Worm (Caenorhabditis elegans) whole organism, young adult: ENCODE results near the gene rsf-1.

Experiments used
- F23B12.7 ChIP-seq: sonication (generic microtip); optimal IDR thresholded peaks from 2 replicates; lab custom pipeline; 2017; ENCODE audit warnings: missing genetic modification characterization, mild to moderate bottlenecking, missing compliant biosample characterization, antibody characterized with exemption, moderate library complexity; ENCODE audit not compliant: insufficient read depth
- F33H1.4 ChIP-seq: fragments of 200-800 bp; sonication (Bioruptor generic); IDR thresholded peaks from 2 replicates; pipeline ENCODE4 v1.3.6; 2022; ENCODE audit warnings: missing genetic modification reagents, missing genetic modification characterization, missing compliant biosample characterization
- F49E8.2 ChIP-seq: sonication (generic microtip); optimal IDR thresholded peaks from 3 replicates; lab custom pipeline; 2017; ENCODE audit warnings: missing genetic modification characterization, mild to moderate bottlenecking, missing compliant biosample characterization, antibody characterized with exemption, moderate library complexity; ENCODE audit not compliant: insufficient read depth
- K11D2.4 ChIP-seq: fragments of 200-800 bp; sonication (Bioruptor generic); IDR thresholded peaks from 2 replicates; pipeline ENCODE4 v1.3.6; 2022; ENCODE audit warnings: missing genetic modification reagents, missing genetic modification characterization, missing compliant biosample characterization
- T07F8.4 ChIP-seq: sonication (generic microtip); optimal IDR thresholded peaks from 2 replicates; lab custom pipeline; 2016; ENCODE audit warnings: mild to moderate bottlenecking, missing genetic modification characterization, moderate library complexity, missing compliant biosample characterization
- ama-1 ChIP-seq, 3 experiments: fragments of 150-350 bp in 1 of 3; sonication (generic microtip) in 2 of 3; optimal IDR thresholded peaks; 2 replicates each; lab custom pipeline; 2014 to 2018; ENCODE audit warnings: missing biosample characterization in 2 of 3, missing genetic modification characterization in 2 of 3, missing genetic modification reagents in 2 of 3
- athp-1 ChIP-seq: sonication (generic microtip); optimal IDR thresholded peaks from 2 replicates; lab custom pipeline; 2017; ENCODE audit warnings: mild to moderate bottlenecking, missing genetic modification characterization, missing compliant biosample characterization
- attf-5 ChIP-seq: fragments of 200-800 bp; sonication (Bioruptor generic); optimal IDR thresholded peaks from 2 replicates; lab custom pipeline; 2018; ENCODE audit warnings: mild to moderate bottlenecking, missing genetic modification characterization, missing compliant biosample characterization
- ccch-3 ChIP-seq: fragments of 200-800 bp; sonication (Bioruptor generic); optimal IDR thresholded peaks from 2 replicates; lab custom pipeline; 2018; ENCODE audit warnings: mild to moderate bottlenecking, missing genetic modification characterization, missing compliant biosample characterization
- ceh-40 ChIP-seq: fragments of 200-800 bp; sonication (Bioruptor generic); IDR thresholded peaks from 2 replicates; pipeline ENCODE4 v1.3.6; 2022; ENCODE audit warnings: missing genetic modification characterization, missing compliant biosample characterization
- ceh-91 ChIP-seq: fragments of 200-800 bp; sonication (Bioruptor generic); IDR thresholded peaks from 2 replicates; pipeline ENCODE4 v1.3.6; 2022; ENCODE audit warnings: missing genetic modification reagents, missing genetic modification characterization, missing compliant biosample characterization
- egl-18 ChIP-seq: fragments of 200-800 bp; sonication (Bioruptor generic); IDR thresholded peaks from 2 replicates; pipeline ENCODE4 v1.3.6; 2022; ENCODE audit warnings: missing genetic modification reagents, missing genetic modification characterization, missing compliant biosample characterization
- hmg-1.2 ChIP-seq: fragments of 200-800 bp; sonication (Bioruptor generic); IDR thresholded peaks from 2 replicates; pipeline ENCODE4 v1.3.6; 2022; ENCODE audit warnings: missing genetic modification reagents, missing genetic modification characterization, missing compliant biosample characterization
- hsf-1 ChIP-seq: fragments of 200-800 bp; sonication (Bioruptor generic); IDR thresholded peaks from 2 replicates; pipeline ENCODE4 v1.3.6; 2022; ENCODE audit warnings: missing genetic modification reagents, missing genetic modification characterization, missing compliant biosample characterization
- let-607 ChIP-seq, 2 experiments: fragments of 200-800 bp in 1 of 2; sonication (Bioruptor generic) in 1 of 2; sonication (generic microtip) in 1 of 2; optimal IDR thresholded peaks; 2 replicates each; lab custom pipeline; 2016 to 2018; ENCODE audit warnings: mild to moderate bottlenecking in 2 of 2, missing compliant biosample characterization in 2 of 2, missing genetic modification characterization in 2 of 2, moderate library complexity in 2 of 2, missing genotype in 1 of 2
- lin-26 ChIP-seq: fragments of 200-800 bp; sonication (Bioruptor generic); IDR thresholded peaks from 2 replicates; pipeline ENCODE4 v1.3.6; 2022; ENCODE audit warnings: missing genetic modification reagents, missing genetic modification characterization, missing compliant biosample characterization
- lin-35 ChIP-seq, 3 experiments: fragments of 150-350 bp in 2 of 3; sonication (generic microtip) in 1 of 3; optimal IDR thresholded peaks; 2 replicates each; lab custom pipeline; 2014 to 2018; ENCODE audit warnings: missing biosample characterization in 3 of 3, missing genetic modification characterization in 3 of 3, missing genetic modification reagents in 3 of 3
- lsl-1 ChIP-seq: fragments of 200-800 bp; sonication (Bioruptor generic); optimal IDR thresholded peaks from 2 replicates; lab custom pipeline; 2018; ENCODE audit warnings: mild to moderate bottlenecking, missing genetic modification characterization, moderate library complexity, missing compliant biosample characterization
- lsy-27 ChIP-seq: sonication (generic microtip); optimal IDR thresholded peaks from 2 replicates; lab custom pipeline; 2017; ENCODE audit warnings: missing genetic modification characterization, mild to moderate bottlenecking, missing compliant biosample characterization, antibody characterized with exemption, missing genotype, borderline replicate concordance; ENCODE audit not compliant: insufficient read depth
- madf-3 ChIP-seq: fragments of 200-800 bp; sonication (Bioruptor generic); IDR thresholded peaks from 2 replicates; pipeline ENCODE4 v1.3.6; 2022; ENCODE audit warnings: missing genetic modification reagents, missing genetic modification characterization, missing compliant biosample characterization
- madf-6 ChIP-seq: fragments of 200-800 bp; sonication (Bioruptor generic); IDR thresholded peaks from 2 replicates; pipeline ENCODE4 v1.3.6; 2022; ENCODE audit warnings: missing genetic modification reagents, missing genetic modification characterization, missing compliant biosample characterization
- mel-28 ChIP-seq: sonication (generic microtip); optimal IDR thresholded peaks from 2 replicates; lab custom pipeline; 2016; ENCODE audit warnings: borderline replicate concordance, mild to moderate bottlenecking, missing genetic modification characterization, missing compliant biosample characterization
- mes-4 ChIP-seq: sonication (generic microtip); optimal IDR thresholded peaks from 2 replicates; lab custom pipeline; 2016; ENCODE audit warnings: missing genotype, missing genetic modification characterization, missing compliant biosample characterization
- nfya-1 ChIP-seq: sonication (generic microtip); optimal IDR thresholded peaks from 2 replicates; lab custom pipeline; 2017; ENCODE audit warnings: antibody characterized with exemption, missing compliant biosample characterization, missing genetic modification characterization, borderline replicate concordance; ENCODE audit not compliant: insufficient read depth
- nfya-2 ChIP-seq: fragments of 200-800 bp; sonication (Bioruptor generic); IDR thresholded peaks from 2 replicates; pipeline ENCODE4 v1.3.6; 2022; ENCODE audit warnings: missing genetic modification reagents, missing genetic modification characterization, missing compliant biosample characterization
- pha-4 ChIP-seq: fragments of 150-350 bp; sonication (generic microtip); optimal IDR thresholded peaks from 2 replicates; lab custom pipeline; 2014; ENCODE audit warnings: missing biosample characterization, missing genetic modification reagents, missing genetic modification characterization
- snpc-4 ChIP-seq, 5 experiments: fragments of 150-350 bp in 1 of 5; sonication (generic microtip) in 4 of 5; optimal IDR thresholded peaks; 2 replicates each; lab custom pipeline; 2014 to 2018; ENCODE audit warnings: missing genetic modification characterization in 5 of 5, missing biosample characterization in 3 of 5, antibody characterized with exemption in 2 of 5, mild to moderate bottlenecking in 2 of 5, missing compliant biosample characterization in 2 of 5, missing genotype in 2 of 5, moderate library complexity in 2 of 5, missing genetic modification reagents in 1 of 5
- xnd-1 ChIP-seq: sonication (generic microtip); optimal IDR thresholded peaks from 2 replicates; lab custom pipeline; 2016; ENCODE audit warnings: missing genotype, missing genetic modification reagents, missing genetic modification characterization, missing compliant biosample characterization
- ztf-25 ChIP-seq: fragments of 200-800 bp; sonication (Bioruptor generic); IDR thresholded peaks from 2 replicates; pipeline ENCODE4 v1.3.6; 2022; ENCODE audit warnings: missing genetic modification reagents, missing genetic modification characterization, missing compliant biosample characterization
- ztf-26 ChIP-seq: sonication (generic microtip); optimal IDR thresholded peaks from 2 replicates; lab custom pipeline; 2017; ENCODE audit warnings: missing genetic modification characterization, missing compliant biosample characterization

The rsf-1 gene

DNA sequence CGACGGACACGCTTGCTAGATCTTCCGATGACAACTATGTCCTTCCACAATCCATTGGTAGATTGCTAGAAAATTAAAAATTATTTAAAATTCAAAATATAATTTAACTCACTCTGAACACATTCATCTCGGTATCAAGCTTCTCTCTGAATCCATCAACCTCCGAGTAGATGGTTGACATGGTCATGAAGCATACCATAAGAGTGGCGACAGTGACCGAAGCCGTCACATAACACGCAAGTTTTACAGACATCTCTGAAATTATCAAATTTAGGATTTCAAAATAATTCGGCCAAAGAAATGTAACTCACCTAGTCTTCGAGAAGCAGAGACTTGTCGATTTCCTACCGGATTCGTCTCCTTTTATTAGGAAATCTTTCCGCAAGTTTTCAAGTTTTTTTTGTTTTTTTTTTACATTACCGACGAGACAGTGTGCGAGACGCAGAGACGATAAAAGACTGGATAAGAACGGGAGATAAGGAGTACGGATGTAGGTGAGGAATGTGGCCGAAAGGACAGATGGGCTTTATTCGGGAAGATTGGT, 31.4 kb downstream of the rsf-1 start, which contains the start of gene sqt-1:
Gene sqt-1 (minus strand): TSS at position 341 of the 544 bp plus-strand sequence.
- TF ChIP-seq hsf-1 (GFP tag; lab: Robert Waterston, UW) = no peak
- no peak for TF ChIP-seq ztf-25 (GFP tag; lab: Robert Waterston, UW)

DNA sequence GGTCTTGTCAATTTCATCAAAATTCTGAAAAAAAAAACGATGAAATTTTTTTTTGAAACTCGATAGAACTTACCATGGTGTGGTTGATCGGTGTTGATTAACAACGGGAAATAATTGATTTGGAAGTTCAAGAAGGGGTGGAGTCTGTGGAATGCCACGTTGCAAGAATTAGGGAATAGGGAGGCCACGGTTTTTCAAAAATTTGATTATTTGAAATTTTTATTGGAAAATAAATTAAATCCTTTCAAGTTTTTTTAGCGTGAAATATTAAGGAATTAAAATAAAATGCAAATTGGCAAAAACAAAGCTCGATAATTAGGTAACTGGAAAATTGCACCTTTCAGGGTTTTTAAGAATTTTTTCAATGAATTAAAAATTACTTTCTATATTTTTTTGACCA, 33.3 kb downstream of the rsf-1 start, which contains the start of gene rmd-3:
Gene rmd-3 (minus strand): TSS at position 101 of the 400 bp plus-strand sequence.
- TF ChIP-seq F33H1.4 (GFP tag; lab: Robert Waterston, UW) (no peak), hmg-1.2 (GFP tag; lab: Robert Waterston, UW) (no peak), lsy-27 (tag; lab: Kevin White, UChicago) (no peak), ama-1 (optimal IDR thresholded peaks at IDR 0.05; lab: Kevin White, UChicago) (no peak), ama-1 (GFP tag; optimal IDR thresholded peaks at IDR 0.05; lab: Kevin White, UChicago) (no peak), mes-4 (tag; lab: Kevin White, UChicago) (no peak), ccch-3 (GFP tag; lab: Kevin White, UChicago) (no peak), nfya-2 (GFP tag; lab: Robert Waterston, UW) (no peak)
- TF ChIP-seq, all 124 proteins: peak for 0

DNA sequence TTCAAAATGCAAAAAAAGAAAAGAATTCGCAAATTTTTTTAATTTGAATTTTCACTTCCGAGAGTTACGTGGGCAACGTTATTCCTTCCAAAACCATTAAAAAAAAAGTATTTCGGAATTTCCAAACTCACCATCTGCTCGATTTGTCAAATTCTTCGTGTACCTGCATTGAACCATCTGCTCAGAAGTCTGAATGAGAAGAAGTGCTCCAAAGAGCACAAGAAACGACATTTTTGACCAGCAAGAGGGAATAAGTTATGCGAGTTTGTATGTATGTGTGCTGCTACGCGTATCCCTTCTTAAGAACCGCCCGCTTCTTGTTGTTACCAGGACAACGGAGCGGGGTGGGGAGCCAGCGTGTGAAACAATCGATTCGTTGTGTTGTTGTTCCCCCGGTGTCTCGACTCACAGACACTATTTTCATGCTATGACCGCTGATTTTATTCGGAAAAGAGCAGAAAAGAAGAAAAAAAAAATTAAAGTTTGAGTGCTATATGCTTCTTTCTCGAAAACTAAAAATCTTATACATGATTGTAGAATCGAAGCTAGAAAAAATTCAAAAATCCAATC, 37.2 kb downstream of the rsf-1 start, which contains the start of gene lgc-20:
Gene lgc-20 (minus strand): TSS at position 311 of the 570 bp plus-strand sequence.
- TF ChIP-seq ztf-26 (tag; lab: Kevin White, UChicago) (no peak), lsl-1 (GFP tag; lab: Kevin White, UChicago) (no peak), ceh-91 (0 out of 2 replicates have a peak, but pooled peaks have one; percentile 4), lin-35 (GFP tag; optimal IDR thresholded peaks at IDR 0.05; lab: Kevin White, UChicago) (no peak), F49E8.2 (tag; lab: Kevin White, UChicago) (no peak), K11D2.4 (no peak), madf-6 (GFP tag; lab: Robert Waterston, UW) (no peak), attf-5 (no peak), snpc-4 (GFP tag; optimal IDR thresholded peaks at IDR 0.05; lab: Kevin White, UChicago) (no peak), snpc-4 (tag; optimal IDR thresholded peaks at IDR 0.05; lab: Kevin White, UChicago) (no peak), lsy-27 (tag; lab: Kevin White, UChicago) (no peak), T07F8.4 (tag; lab: Kevin White, UChicago) (no peak), madf-3 (0 out of 2 replicates have a peak, but pooled peaks have one; percentile 18), F23B12.7 (tag; lab: Kevin White, UChicago) (no peak), lin-26 (GFP tag; lab: Robert Waterston, UW) (peak; percentile 59; the same call in 1 of the 2 replicates), pha-4 (tag; lab: Kevin White, UChicago) (no peak), ceh-40 (no peak), egl-18 (GFP tag; lab: Robert Waterston, UW) (no peak), athp-1 (tag; lab: Kevin White, UChicago) (no peak), nfya-2 (GFP tag; lab: Robert Waterston, UW) (no peak), nfya-1 (tag; lab: Kevin White, UChicago) (no peak), let-607 (tag; optimal IDR thresholded peaks at IDR 0.05; lab: Kevin White, UChicago) (no peak), xnd-1 (tag; lab: Kevin White, UChicago) (no peak), mel-28 (tag; lab: Kevin White, UChicago) (no peak), hsf-1 (GFP tag; lab: Robert Waterston, UW) (peak; percentile 58; the same call in 1 of the 2 replicates)
